Fruit fly (Drosophila melanogaster) whole organism, embryonic: ENCODE measurements around the gene CG5160.
A peak's percentile ranks its signal among the peaks of the same experiment; 100 is the strongest.

Experiments used
- Antp ChIP-seq: fragments of 200-800 bp; sonication (Bioruptor generic); optimal IDR thresholded peaks from 3 replicates; lab custom pipeline; 2016; ENCODE audit warnings: missing biosample characterization, missing genetic modification characterization
- Awh ChIP-seq: fragments of 200-800 bp; sonication (Bioruptor generic); IDR thresholded peaks from 2 replicates; pipeline ENCODE4, ENCODE4 v1.3.6; 2022; ENCODE audit warnings: missing biosample characterization, missing genetic modification characterization
- CG12219 ChIP-seq: fragments of 200-800 bp; sonication (Bioruptor generic); optimal IDR thresholded peaks from 3 replicates; lab custom pipeline; 2018; ENCODE audit warnings: missing biosample characterization, mild to moderate bottlenecking, missing genetic modification characterization
- CG17612 ChIP-seq: fragments of 200-800 bp; sonication (Bioruptor generic); IDR thresholded peaks from 2 replicates; pipeline ENCODE4 v1.3.6; 2022; ENCODE audit warnings: missing biosample characterization, missing genetic modification characterization
- CG17829 ChIP-seq: fragments of 200-800 bp; optimal IDR thresholded peaks from 2 replicates; lab custom pipeline; 2019; ENCODE audit warnings: missing biosample characterization, mild to moderate bottlenecking, missing genetic modification characterization, moderate library complexity
- CG18619 ChIP-seq: fragments of 200-800 bp; sonication (Bioruptor generic); optimal IDR thresholded peaks from 3 replicates; lab custom pipeline; 2017; ENCODE audit warnings: missing biosample characterization, mild to moderate bottlenecking, missing genetic modification characterization
- CG2116 ChIP-seq: fragments of 200-800 bp; sonication (Bioruptor generic); optimal IDR thresholded peaks from 3 replicates; lab custom pipeline; 2018; ENCODE audit warnings: missing biosample characterization, mild to moderate bottlenecking, missing genetic modification characterization
- CG3726 ChIP-seq: fragments of 200-800 bp; sonication (Bioruptor generic); IDR thresholded peaks from 3 replicates; pipeline ENCODE4, ENCODE4 v1.3.6; 2022; ENCODE audit warnings: missing biosample characterization, missing genetic modification characterization
- CG3847 ChIP-seq: fragments of 200-800 bp; sonication (Bioruptor generic); IDR thresholded peaks from 2 replicates; pipeline ENCODE4 v1.3.6; 2022; ENCODE audit warnings: missing biosample characterization, missing genetic modification characterization
- CG5953 ChIP-seq: fragments of 200-800 bp; sonication (Bioruptor generic); IDR thresholded peaks from 2 replicates; pipeline ENCODE4 v1.3.6; 2022; ENCODE audit warnings: missing biosample characterization, missing genetic modification characterization
- CG6254 ChIP-seq: fragments of 200-800 bp; sonication (Bioruptor generic); optimal IDR thresholded peaks from 3 replicates; lab custom pipeline; 2017; ENCODE audit warnings: mild to moderate bottlenecking, missing biosample characterization, missing genetic modification reagents, missing genetic modification characterization
- CG6791 ChIP-seq: fragments of 200-800 bp; sonication (Bioruptor generic); IDR thresholded peaks from 3 replicates; pipeline ENCODE4 v1.3.6; 2022; ENCODE audit warnings: missing biosample characterization, missing genetic modification characterization; ENCODE audit not compliant: partially characterized antibody
- CG6854 ChIP-seq: fragments of 200-800 bp; sonication (Bioruptor generic); optimal IDR thresholded peaks from 3 replicates; lab custom pipeline; 2017; ENCODE audit warnings: missing biosample characterization, mild to moderate bottlenecking, missing genetic modification characterization
- CG7556 ChIP-seq: fragments of 200-800 bp; sonication (Bioruptor generic); optimal IDR thresholded peaks from 2 replicates; lab custom pipeline; 2017; ENCODE audit warnings: missing biosample characterization, mild to moderate bottlenecking, missing genetic modification characterization
- CG8290 ChIP-seq, 3 experiments: fragments of 200-800 bp; sonication (Bioruptor generic); optimal IDR thresholded peaks; 2 replicates each; lab custom pipeline; 2016 to 2019; ENCODE audit warnings: missing biosample characterization in 3 of 3, missing genetic modification characterization in 3 of 3, mild to moderate bottlenecking in 2 of 3, moderate library complexity in 1 of 3
- CG9437 ChIP-seq: fragments of 200-800 bp; sonication (Bioruptor generic); optimal IDR thresholded peaks from 2 replicates; lab custom pipeline; 2018; ENCODE audit warnings: missing biosample characterization, mild to moderate bottlenecking, missing genetic modification characterization
- CG9727 ChIP-seq: fragments of 200-800 bp; sonication (Bioruptor generic); optimal IDR thresholded peaks from 3 replicates; lab custom pipeline; 2017; ENCODE audit warnings: missing biosample characterization, mild to moderate bottlenecking, missing genetic modification characterization
- Dip2 ChIP-seq: fragments of 200-800 bp; sonication (Bioruptor generic); IDR thresholded peaks from 2 replicates; pipeline ENCODE4 v1.3.6; 2022; ENCODE audit warnings: missing biosample characterization, missing genetic modification characterization
- Doc2 ChIP-seq: fragments of 200-800 bp; sonication (Bioruptor generic); IDR thresholded peaks from 2 replicates; pipeline ENCODE4 v1.3.6; 2022; ENCODE audit warnings: missing biosample characterization, missing genetic modification characterization
- Fer2 ChIP-seq: fragments of 200-800 bp; sonication (Bioruptor generic); optimal IDR thresholded peaks from 2 replicates; lab custom pipeline; 2018; ENCODE audit warnings: missing biosample characterization, mild to moderate bottlenecking, missing genetic modification characterization, moderate library complexity
- Fer3 ChIP-seq: fragments of 200-800 bp; sonication (Bioruptor generic); optimal IDR thresholded peaks from 2 replicates; lab custom pipeline; 2018; ENCODE audit warnings: missing biosample characterization, mild to moderate bottlenecking, missing genetic modification characterization, moderate library complexity
- H15 ChIP-seq: fragments of 200-800 bp; sonication (Bioruptor generic); IDR thresholded peaks from 3 replicates; pipeline ENCODE4 v1.3.6; 2022; ENCODE audit warnings: missing biosample characterization, missing genetic modification characterization
- Hsf ChIP-seq: fragments of 200-800 bp; sonication (Bioruptor generic); optimal IDR thresholded peaks from 3 replicates; lab custom pipeline; 2016; ENCODE audit warnings: missing biosample characterization, missing genetic modification characterization
- Med ChIP-seq: fragments of 200-800 bp; sonication (Bioruptor generic); peaks from one replicate; lab custom pipeline; 2016; ENCODE audit warnings: missing biosample characterization, missing genetic modification characterization, mild to moderate bottlenecking, inconsistent platforms, moderate library complexity
- Mes4 ChIP-seq: fragments of 200-800 bp; sonication (Bioruptor generic); optimal IDR thresholded peaks from 2 replicates; lab custom pipeline; 2016; ENCODE audit warnings: missing biosample characterization, missing genetic modification characterization
- NC2β ChIP-seq: fragments of 200-800 bp; sonication (Bioruptor generic); optimal IDR thresholded peaks from 2 replicates; lab custom pipeline; 2016; ENCODE audit warnings: missing biosample characterization, missing genetic modification characterization
- Rx ChIP-seq: fragments of 200-800 bp; sonication (Bioruptor generic); IDR thresholded peaks from 2 replicates; pipeline ENCODE4 v1.3.6; 2022; ENCODE audit warnings: missing biosample characterization, missing genetic modification characterization
- Usf ChIP-seq: fragments of 200-800 bp; sonication (Bioruptor generic); optimal IDR thresholded peaks from 2 replicates; lab custom pipeline; 2017; ENCODE audit warnings: missing genotype, missing biosample characterization, missing genetic modification characterization
- Vsx1 ChIP-seq: fragments of 200-800 bp; sonication (Bioruptor generic); optimal IDR thresholded peaks from 2 replicates; lab custom pipeline; 2017; ENCODE audit warnings: missing biosample characterization, mild to moderate bottlenecking, missing genetic modification characterization, missing genetic modification reagents
- abd-A ChIP-seq: fragments of 200-800 bp; sonication (Bioruptor generic); optimal IDR thresholded peaks from 3 replicates; lab custom pipeline; 2019; ENCODE audit warnings: missing biosample characterization, mild to moderate bottlenecking, missing genetic modification characterization, moderate library complexity
- aop ChIP-seq: fragments of 200-800 bp; sonication (Bioruptor generic); IDR thresholded peaks from 2 replicates; pipeline ENCODE4 v1.3.6; 2022; ENCODE audit warnings: missing biosample characterization, missing genetic modification characterization
- bbx ChIP-seq: fragments of 200-800 bp; sonication (Bioruptor generic); IDR thresholded peaks from 2 replicates; pipeline ENCODE4 v1.3.6; 2022; ENCODE audit warnings: missing biosample characterization, missing genetic modification characterization; ENCODE audit not compliant: partially characterized antibody
- bcd ChIP-seq: fragments of 200-800 bp; sonication (Bioruptor generic); optimal IDR thresholded peaks from 2 replicates; lab custom pipeline; 2017; ENCODE audit warnings: missing biosample characterization, mild to moderate bottlenecking, missing genetic modification characterization
- dysf ChIP-seq: fragments of 200-800 bp; sonication (Bioruptor generic); IDR thresholded peaks from 3 replicates; pipeline ENCODE4 v1.3.6; 2022; ENCODE audit warnings: missing biosample characterization, missing genetic modification characterization
- ems ChIP-seq: fragments of 200-800 bp; sonication (Bioruptor generic); optimal IDR thresholded peaks from 3 replicates; lab custom pipeline; 2016; ENCODE audit warnings: missing biosample characterization, missing genetic modification characterization
- gcm ChIP-seq: fragments of 200-800 bp; sonication (Bioruptor generic); optimal IDR thresholded peaks from 2 replicates; lab custom pipeline; 2019; ENCODE audit warnings: missing biosample characterization, mild to moderate bottlenecking, missing genetic modification characterization, moderate library complexity
- gt ChIP-seq: fragments of 200-800 bp; sonication (Bioruptor generic); IDR thresholded peaks from 2 replicates; pipeline ENCODE4 v1.3.6; 2022; ENCODE audit warnings: missing biosample characterization, missing genetic modification characterization
- lbe ChIP-seq: fragments of 200-800 bp; sonication (Bioruptor generic); optimal IDR thresholded peaks from 2 replicates; lab custom pipeline; 2016; ENCODE audit warnings: missing biosample characterization, mild to moderate bottlenecking, missing genetic modification characterization
- otp ChIP-seq: fragments of 200-800 bp; sonication (Bioruptor generic); IDR thresholded peaks from 3 replicates; pipeline ENCODE4, ENCODE4 v1.3.6; 2022; ENCODE audit warnings: missing biosample characterization, missing genetic modification characterization
- pzg ChIP-seq: fragments of 200-800 bp; sonication (Bioruptor generic); optimal IDR thresholded peaks from 3 replicates; lab custom pipeline; 2018; ENCODE audit warnings: missing biosample characterization, mild to moderate bottlenecking, missing genetic modification characterization, moderate library complexity
- sc ChIP-seq, 3 experiments: fragments of >200 bp in 2 of 3; fragments of 200-800 bp in 1 of 3; sonication (Bioruptor generic) in 1 of 3; optimal IDR thresholded peaks; 2 replicates in 2 of 3; 3 replicates in 1 of 3; lab custom pipeline; 2017; ENCODE audit warnings: mild to moderate bottlenecking in 1 of 3, missing biosample characterization in 1 of 3, missing genetic modification characterization in 1 of 3, missing genetic modification reagents in 1 of 3
- slp2 ChIP-seq: fragments of 200-800 bp; sonication (Bioruptor generic); optimal IDR thresholded peaks from 2 replicates; lab custom pipeline; 2016; ENCODE audit warnings: missing biosample characterization, missing genetic modification characterization
- sqz ChIP-seq: fragments of 200-800 bp; sonication (Bioruptor generic); optimal IDR thresholded peaks from 3 replicates; lab custom pipeline; 2018; ENCODE audit warnings: missing biosample characterization, mild to moderate bottlenecking, missing genetic modification characterization
- stc ChIP-seq: fragments of 200-800 bp; sonication (Bioruptor generic); IDR thresholded peaks from 2 replicates; pipeline ENCODE4 v1.3.6; 2022; ENCODE audit warnings: missing biosample characterization, missing genetic modification characterization
- trem ChIP-seq: fragments of 200-800 bp; optimal IDR thresholded peaks from 3 replicates; lab custom pipeline; 2019; ENCODE audit warnings: missing biosample characterization, mild to moderate bottlenecking, missing genetic modification characterization, moderate library complexity
- tx ChIP-seq: fragments of 200-800 bp; sonication (Bioruptor generic); optimal IDR thresholded peaks from 2 replicates; lab custom pipeline; 2016; ENCODE audit warnings: missing biosample characterization, missing genetic modification characterization
- usp ChIP-seq: fragments of >200 bp; optimal IDR thresholded peaks from 2 replicates; lab custom pipeline; 2017; ENCODE audit warnings: missing biosample characterization, missing genetic modification characterization
- zfh1 ChIP-seq: fragments of 200-800 bp; sonication (Bioruptor generic); IDR thresholded peaks from 3 replicates; pipeline ENCODE4 v1.3.6; 2022; ENCODE audit warnings: missing biosample characterization, missing genetic modification characterization

Gene CG5160

dm6 chr2L:7436492-7437324 lies 38.2 kb upstream of the CG5160 start (continued):
- TF ChIP-seq sqz (GFP tag; lab: Kevin White, UChicago) (peak; percentile 55), Fer2 (tag; lab: Kevin White, UChicago) (peak; percentile 71), Rx (no peak), CG9727 (GFP tag; lab: Kevin White, UChicago) (peak; percentile 49), CG3726 (GFP tag; lab: Robert Waterston, UW) (peak; percentile 66; the same call in 1 of the 3 replicates), CG5953 (peak; percentile 68), CG8290 (GFP tag; optimal IDR thresholded peaks at IDR 0.05; lab: Kevin White, UChicago) (peak; percentile 33), CG8290 (tag; optimal IDR thresholded peaks at IDR 0.05; lab: Kevin White, UChicago) (peak; percentile 22 to 97), sc (optimal IDR thresholded peaks at IDR 0.05; lab: Kevin White, UChicago) (no peak), sc (GFP tag; optimal IDR thresholded peaks at IDR 0.05; lab: Kevin White, UChicago) (peak; percentile 38), CG2116 (GFP tag; lab: Kevin White, UChicago) (peak; percentile 33), tx (GFP tag; lab: Kevin White, UChicago) (peak; percentile 59), bbx (GFP tag; lab: Robert Waterston, UW) (no peak), abd-A (tag; lab: Kevin White, UChicago) (no peak), Mes4 (GFP tag; lab: Kevin White, UChicago) (peak; percentile 52), Vsx1 (GFP tag; lab: Kevin White, UChicago) (peak; percentile 91), trem (tag; lab: Kevin White, UChicago) (no peak), bcd (GFP tag; lab: Kevin White, UChicago) (peak; percentile 86), dysf (GFP tag; lab: Robert Waterston, UW) (peak; percentile 52; the same call in 2 of the 3 replicates), zfh1 (GFP tag; lab: Robert Waterston, UW) (peak; percentile 78), CG6254 (GFP tag; lab: Kevin White, UChicago) (no peak), CG6791 (no peak), CG12219 (GFP tag; lab: Kevin White, UChicago) (peak; percentile 47), Dip2 (no peak), CG6854 (GFP tag; lab: Kevin White, UChicago) (peak; percentile 54), usp (GFP tag; lab: Kevin White, UChicago) (no peak), NC2β (GFP tag; lab: Kevin White, UChicago) (peak; percentile 21), stc (peak; percentile 42; the same call in 1 of the 2 replicates), Awh (peak; percentile 92), Med (peak; percentile 97), gt (GFP tag; lab: Robert Waterston, UW) (no peak), CG7556 (GFP tag; lab: Kevin White, UChicago) (peak; percentile 56), Doc2 (GFP tag; lab: Robert Waterston, UW) (no peak), Usf (no peak), CG18619 (GFP tag; lab: Kevin White, UChicago) (peak; percentile 76), Fer3 (tag; lab: Kevin White, UChicago) (peak; percentile 85), aop (GFP tag; lab: Robert Waterston, UW) (peak; percentile 34; the same call in 1 of the 2 replicates), otp (GFP tag; lab: Robert Waterston, UW) (peak; percentile 89), gcm (GFP tag; lab: Kevin White, UChicago) (peak; percentile 39), lbe (GFP tag; lab: Kevin White, UChicago) (peak; percentile 42), CG17829 (tag; lab: Kevin White, UChicago) (no peak), slp2 (peak; percentile 54), CG9437 (GFP tag; lab: Kevin White, UChicago) (no peak), CG17612 (GFP tag; lab: Robert Waterston, UW) (peak; percentile 67), H15 (GFP tag; lab: Robert Waterston, UW) (peak; percentile 46; the same call in 1 of the 3 replicates), Antp (peak; percentile 56), ems (GFP tag; lab: Kevin White, UChicago) (peak; percentile 51), CG3847 (peak; percentile 71), pzg (GFP tag; lab: Kevin White, UChicago) (peak; percentile 30), Hsf (GFP tag; lab: Kevin White, UChicago) (peak; percentile 28)
